Worm (Caenorhabditis elegans) whole organism, young adult: ENCODE data around the gene Y43F8B.2.

Source experiments
- D2030.7 ChIP-seq: fragments of 200-800 bp; sonication (Bioruptor generic); IDR thresholded peaks from 2 replicates; pipeline ENCODE4 v1.3.6; 2022; ENCODE audit warnings: missing genetic modification reagents, missing genetic modification characterization, missing compliant biosample characterization
- T26A5.8 ChIP-seq: sonication (generic microtip); optimal IDR thresholded peaks from 2 replicates; lab custom pipeline; 2016; ENCODE audit warnings: missing genetic modification characterization, missing compliant biosample characterization
- chd-7 ChIP-seq: sonication (generic microtip); optimal IDR thresholded peaks from 2 replicates; lab custom pipeline; 2016; ENCODE audit warnings: mild to moderate bottlenecking, missing genetic modification characterization, moderate library complexity, missing compliant biosample characterization
- ets-4 ChIP-seq: fragments of 200-800 bp; sonication (Bioruptor generic); optimal IDR thresholded peaks from 2 replicates; lab custom pipeline; 2018; ENCODE audit warnings: mild to moderate bottlenecking, missing genetic modification characterization, missing compliant biosample characterization
- nhr-80 ChIP-seq: sonication (generic microtip); optimal IDR thresholded peaks from 2 replicates; lab custom pipeline; 2016; ENCODE audit warnings: missing genetic modification characterization, missing compliant biosample characterization

DNA sequence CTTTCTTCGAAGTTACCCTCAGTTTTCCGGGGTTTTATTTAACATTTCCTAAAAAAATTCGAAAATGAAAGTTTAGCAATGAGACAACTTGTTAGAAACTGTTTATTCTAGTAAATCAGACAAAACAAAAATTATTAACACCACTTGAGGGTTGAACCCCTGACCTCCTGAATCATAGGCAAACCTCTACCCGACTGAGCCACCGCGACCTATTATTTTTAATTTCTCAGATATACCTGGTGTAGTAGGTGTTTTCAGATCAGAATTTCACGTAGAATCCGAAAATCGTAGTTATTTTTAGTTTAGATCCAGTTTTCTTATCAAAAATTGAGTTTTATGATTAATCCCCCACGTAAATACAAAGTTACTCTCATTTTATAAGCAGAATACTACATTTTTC is 37.2 kb upstream of the Y43F8B.2 start:
- TF ChIP-seq T26A5.8 (tag; lab: Kevin White, UChicago) (no peak), ets-4 (GFP tag; lab: Kevin White, UChicago) (no peak), chd-7 (tag; lab: Kevin White, UChicago) (no peak), nhr-80 (tag; lab: Kevin White, UChicago) (no peak), D2030.7 (GFP tag; lab: Robert Waterston, UW) (no peak)
